Fruit fly (Drosophila melanogaster) whole organism, embryonic: ENCODE measurements around the gene CG31174.
A peak's percentile ranks its signal among the peaks of the same experiment; 100 is the strongest.

Experiments used
- Bteb2 ChIP-seq: fragments of 200-800 bp; sonication (Bioruptor generic); optimal IDR thresholded peaks from 2 replicates; lab custom pipeline; 2016; ENCODE audit warnings: missing biosample characterization, missing genetic modification characterization
- CG1024 ChIP-seq: fragments of 200-800 bp; sonication (Bioruptor generic); IDR thresholded peaks from 2 replicates; pipeline ENCODE4 v1.3.6; 2022; ENCODE audit warnings: missing biosample characterization, missing genetic modification characterization
- CG10366 ChIP-seq: fragments of 200-800 bp; sonication (Bioruptor generic); IDR thresholded peaks from 2 replicates; pipeline ENCODE4 v1.3.6; 2022; ENCODE audit warnings: missing biosample characterization, missing genetic modification characterization
- CG11085 ChIP-seq: fragments of 200-800 bp; sonication (Bioruptor generic); IDR thresholded peaks from 2 replicates; pipeline ENCODE4 v1.3.6; 2022; ENCODE audit warnings: missing biosample characterization, missing genetic modification characterization
- CG1233 ChIP-seq: fragments of 200-800 bp; sonication (Bioruptor generic); optimal IDR thresholded peaks from 4 replicates; lab custom pipeline; 2018; ENCODE audit warnings: missing biosample characterization, mild to moderate bottlenecking, missing genetic modification characterization
- CG15479 ChIP-seq: fragments of 200-800 bp; sonication (Bioruptor generic); optimal IDR thresholded peaks from 3 replicates; lab custom pipeline; 2019; ENCODE audit warnings: missing biosample characterization, mild to moderate bottlenecking, missing genetic modification characterization, moderate library complexity
- CG17186 ChIP-seq: fragments of 200-800 bp; sonication (Bioruptor generic); optimal IDR thresholded peaks from 3 replicates; lab custom pipeline; 2017; ENCODE audit warnings: missing biosample characterization, missing genetic modification reagents, missing genetic modification characterization
- CG18599 ChIP-seq: fragments of 200-800 bp; sonication (Bioruptor generic); optimal IDR thresholded peaks from 3 replicates; lab custom pipeline; 2017; ENCODE audit warnings: missing biosample characterization, missing genetic modification characterization, mild to moderate bottlenecking, moderate library complexity, missing genetic modification reagents
- CG3163 ChIP-seq: fragments of 200-800 bp; sonication (Bioruptor generic); optimal IDR thresholded peaks from 3 replicates; lab custom pipeline; 2016; ENCODE audit warnings: missing biosample characterization, missing genetic modification characterization
- CG3281 ChIP-seq: fragments of 200-800 bp; sonication (Bioruptor generic); optimal IDR thresholded peaks from 3 replicates; lab custom pipeline; 2017; ENCODE audit warnings: missing biosample characterization, mild to moderate bottlenecking, missing genetic modification characterization
- CG3407 ChIP-seq: fragments of 200-800 bp; sonication (Bioruptor generic); optimal IDR thresholded peaks from 2 replicates; lab custom pipeline; 2018; ENCODE audit warnings: missing biosample characterization, mild to moderate bottlenecking, missing genetic modification characterization
- CG4404 ChIP-seq: fragments of 200-800 bp; sonication (Bioruptor generic); IDR thresholded peaks from 2 replicates; pipeline ENCODE4 v1.3.6; 2022; ENCODE audit warnings: missing biosample characterization, missing genetic modification characterization
- CG4730 ChIP-seq: fragments of 200-800 bp; sonication (Bioruptor generic); IDR thresholded peaks from 2 replicates; pipeline ENCODE4 v1.3.6; 2022; ENCODE audit warnings: missing biosample characterization, missing genetic modification characterization
- CG5245 ChIP-seq: fragments of 200-800 bp; sonication (Bioruptor generic); optimal IDR thresholded peaks from 3 replicates; lab custom pipeline; 2016; ENCODE audit warnings: missing biosample characterization, missing genetic modification characterization
- CG6791 ChIP-seq: fragments of 200-800 bp; sonication (Bioruptor generic); IDR thresholded peaks from 3 replicates; pipeline ENCODE4 v1.3.6; 2022; ENCODE audit warnings: missing biosample characterization, missing genetic modification characterization; ENCODE audit not compliant: partially characterized antibody
- CG6813 ChIP-seq: fragments of 200-800 bp; sonication (Bioruptor generic); optimal IDR thresholded peaks from 2 replicates; lab custom pipeline; 2017; ENCODE audit warnings: missing biosample characterization, missing genetic modification characterization, mild to moderate bottlenecking, moderate library complexity, missing genetic modification reagents
- CG7839 ChIP-seq: fragments of 200-800 bp; sonication (Bioruptor generic); optimal IDR thresholded peaks from 3 replicates; lab custom pipeline; 2018; ENCODE audit warnings: missing biosample characterization, mild to moderate bottlenecking, missing genetic modification characterization, moderate library complexity
- CG9609 ChIP-seq: fragments of 200-800 bp; sonication (Bioruptor generic); optimal IDR thresholded peaks from 3 replicates; lab custom pipeline; 2016; ENCODE audit warnings: missing biosample characterization, missing genetic modification characterization
- CHES-1-like ChIP-seq: fragments of 200-800 bp; sonication (Bioruptor generic); optimal IDR thresholded peaks from 2 replicates; lab custom pipeline; 2016; ENCODE audit warnings: missing biosample characterization, missing genetic modification characterization
- CkIIα-i1 ChIP-seq: fragments of 200-800 bp; sonication (Bioruptor generic); IDR thresholded peaks from 2 replicates; pipeline ENCODE4 v1.3.6; 2022; ENCODE audit warnings: missing biosample characterization, missing genetic modification characterization
- GATAe ChIP-seq: fragments of 200-800 bp; sonication (Bioruptor generic); conservative IDR thresholded peaks from 2 replicates; pipeline ENCODE4 v1.3.6; 2022; ENCODE audit warnings: missing biosample characterization, missing genetic modification characterization
- HmgZ ChIP-seq: fragments of 200-800 bp; sonication (Bioruptor generic); optimal IDR thresholded peaks from 2 replicates; lab custom pipeline; 2018; ENCODE audit warnings: missing biosample characterization, mild to moderate bottlenecking, missing genetic modification characterization
- Hmx ChIP-seq: fragments of 200-800 bp; sonication (Bioruptor generic); optimal IDR thresholded peaks from 2 replicates; lab custom pipeline; 2016; ENCODE audit warnings: missing biosample characterization, missing genetic modification characterization
- Kr ChIP-seq: fragments of 200-800 bp; sonication (Bioruptor generic); optimal IDR thresholded peaks from 2 replicates; lab custom pipeline; 2017; ENCODE audit warnings: missing biosample characterization, mild to moderate bottlenecking, missing genetic modification characterization
- MESR4 ChIP-seq: fragments of 200-800 bp; sonication (Bioruptor generic); optimal IDR thresholded peaks from 2 replicates; lab custom pipeline; 2018; ENCODE audit warnings: missing biosample characterization, mild to moderate bottlenecking, missing genetic modification characterization, moderate library complexity
- NC2β ChIP-seq: fragments of 200-800 bp; sonication (Bioruptor generic); optimal IDR thresholded peaks from 2 replicates; lab custom pipeline; 2016; ENCODE audit warnings: missing biosample characterization, missing genetic modification characterization
- NK7.1 ChIP-seq: fragments of 200-800 bp; sonication (Bioruptor generic); optimal IDR thresholded peaks from 3 replicates; lab custom pipeline; 2016; ENCODE audit warnings: missing biosample characterization, missing genetic modification characterization
- Tbp ChIP-seq: fragments of >200 bp; optimal IDR thresholded peaks from 2 replicates; lab custom pipeline; 2018; ENCODE audit warnings: missing biosample characterization, missing genetic modification characterization
- al ChIP-seq: fragments of 200-800 bp; sonication (Bioruptor generic); IDR thresholded peaks from 2 replicates; pipeline ENCODE4 v1.3.6; 2022; ENCODE audit warnings: missing biosample characterization, missing genetic modification characterization
- amos ChIP-seq: fragments of 200-800 bp; sonication (Bioruptor generic); IDR thresholded peaks from 2 replicates; pipeline ENCODE4 v1.3.6; 2022; ENCODE audit warnings: missing biosample characterization, missing genetic modification characterization; ENCODE audit not compliant: partially characterized antibody
- bab2 ChIP-seq: fragments of 200-800 bp; sonication (Bioruptor generic); optimal IDR thresholded peaks from 2 replicates; lab custom pipeline; 2016; ENCODE audit warnings: missing biosample characterization, missing genetic modification characterization
- bowl ChIP-seq: fragments of 200-800 bp; sonication (Bioruptor generic); IDR thresholded peaks from 2 replicates; pipeline ENCODE4 v1.3.6; 2022; ENCODE audit warnings: missing biosample characterization, missing genetic modification characterization
- cg ChIP-seq: fragments of 200-800 bp; sonication (Bioruptor generic); optimal IDR thresholded peaks from 3 replicates; lab custom pipeline; 2019; ENCODE audit warnings: missing biosample characterization, mild to moderate bottlenecking, missing genetic modification characterization, moderate library complexity
- ci ChIP-seq: fragments of 200-800 bp; sonication (Bioruptor generic); IDR thresholded peaks from 3 replicates; pipeline ENCODE4 v1.3.6; 2022; ENCODE audit warnings: missing biosample characterization, missing genetic modification characterization
- disco-r ChIP-seq: fragments of 200-800 bp; sonication (Bioruptor generic); optimal IDR thresholded peaks from 2 replicates; lab custom pipeline; 2016; ENCODE audit warnings: missing biosample characterization, missing genetic modification characterization
- dm ChIP-seq: fragments of 200-800 bp; sonication (Bioruptor generic); optimal IDR thresholded peaks from 3 replicates; lab custom pipeline; 2016; ENCODE audit warnings: missing biosample characterization, missing genetic modification characterization
- grau ChIP-seq: fragments of 200-800 bp; optimal IDR thresholded peaks from 3 replicates; lab custom pipeline; 2019; ENCODE audit warnings: missing biosample characterization, mild to moderate bottlenecking, missing genetic modification characterization, moderate library complexity
- insv ChIP-seq, 2 experiments: fragments of 200-800 bp; sonication (Bioruptor generic); optimal IDR thresholded peaks; 3 replicates each; lab custom pipeline; 2016 to 2018; ENCODE audit warnings: missing biosample characterization in 2 of 2, missing genetic modification characterization in 2 of 2
- kni ChIP-seq: fragments of 200-800 bp; sonication (Bioruptor generic); optimal IDR thresholded peaks from 3 replicates; lab custom pipeline; 2017; ENCODE audit warnings: mild to moderate bottlenecking, missing biosample characterization, missing genetic modification reagents, missing genetic modification characterization
- luna ChIP-seq: fragments of 200-800 bp; sonication (Bioruptor generic); optimal IDR thresholded peaks from 2 replicates; lab custom pipeline; 2016; ENCODE audit warnings: missing biosample characterization, missing genetic modification characterization
- pum ChIP-seq: fragments of 200-800 bp; sonication (Bioruptor generic); optimal IDR thresholded peaks from 2 replicates; lab custom pipeline; 2016; ENCODE audit warnings: missing biosample characterization, missing genetic modification characterization
- pzg ChIP-seq: fragments of 200-800 bp; sonication (Bioruptor generic); optimal IDR thresholded peaks from 3 replicates; lab custom pipeline; 2018; ENCODE audit warnings: missing biosample characterization, mild to moderate bottlenecking, missing genetic modification characterization, moderate library complexity
- ro ChIP-seq: fragments of 200-800 bp; sonication (Bioruptor generic); IDR thresholded peaks from 2 replicates; pipeline ENCODE4 v1.3.6; 2022; ENCODE audit warnings: missing biosample characterization, missing genetic modification characterization
- sc ChIP-seq, 3 experiments: fragments of >200 bp in 2 of 3; fragments of 200-800 bp in 1 of 3; sonication (Bioruptor generic) in 1 of 3; optimal IDR thresholded peaks; 2 replicates in 2 of 3; 3 replicates in 1 of 3; lab custom pipeline; 2017; ENCODE audit warnings: mild to moderate bottlenecking in 1 of 3, missing biosample characterization in 1 of 3, missing genetic modification characterization in 1 of 3, missing genetic modification reagents in 1 of 3
- sisA ChIP-seq: fragments of 200-800 bp; sonication (Bioruptor generic); IDR thresholded peaks from 2 replicates; pipeline ENCODE4 v1.3.6; 2022; ENCODE audit warnings: missing biosample characterization, missing genetic modification characterization
- slbo ChIP-seq: fragments of 200-800 bp; sonication (Bioruptor generic); IDR thresholded peaks from 2 replicates; pipeline ENCODE4 v1.3.6; 2022; ENCODE audit warnings: missing biosample characterization, missing genetic modification characterization
- ssp ChIP-seq: fragments of 200-800 bp; sonication (Bioruptor generic); IDR thresholded peaks from 2 replicates; pipeline ENCODE4 v1.3.6; 2022; ENCODE audit warnings: missing biosample characterization, missing genetic modification characterization
- toy ChIP-seq: fragments of 200-800 bp; sonication (Bioruptor generic); IDR thresholded peaks from 2 replicates; pipeline ENCODE4 v1.3.6; 2022; ENCODE audit warnings: missing biosample characterization, missing genetic modification characterization
- wor ChIP-seq: fragments of 200-800 bp; sonication (Bioruptor generic); IDR thresholded peaks from 2 replicates; pipeline ENCODE4 v1.3.6; 2022; ENCODE audit warnings: missing biosample characterization, missing genetic modification characterization
- zen2 ChIP-seq: fragments of 200-800 bp; sonication (Bioruptor generic); IDR thresholded peaks from 3 replicates; pipeline ENCODE4 v1.3.6; 2022; ENCODE audit warnings: missing biosample characterization, missing genetic modification characterization; ENCODE audit not compliant: partially characterized antibody

The CG31174 gene

DNA sequence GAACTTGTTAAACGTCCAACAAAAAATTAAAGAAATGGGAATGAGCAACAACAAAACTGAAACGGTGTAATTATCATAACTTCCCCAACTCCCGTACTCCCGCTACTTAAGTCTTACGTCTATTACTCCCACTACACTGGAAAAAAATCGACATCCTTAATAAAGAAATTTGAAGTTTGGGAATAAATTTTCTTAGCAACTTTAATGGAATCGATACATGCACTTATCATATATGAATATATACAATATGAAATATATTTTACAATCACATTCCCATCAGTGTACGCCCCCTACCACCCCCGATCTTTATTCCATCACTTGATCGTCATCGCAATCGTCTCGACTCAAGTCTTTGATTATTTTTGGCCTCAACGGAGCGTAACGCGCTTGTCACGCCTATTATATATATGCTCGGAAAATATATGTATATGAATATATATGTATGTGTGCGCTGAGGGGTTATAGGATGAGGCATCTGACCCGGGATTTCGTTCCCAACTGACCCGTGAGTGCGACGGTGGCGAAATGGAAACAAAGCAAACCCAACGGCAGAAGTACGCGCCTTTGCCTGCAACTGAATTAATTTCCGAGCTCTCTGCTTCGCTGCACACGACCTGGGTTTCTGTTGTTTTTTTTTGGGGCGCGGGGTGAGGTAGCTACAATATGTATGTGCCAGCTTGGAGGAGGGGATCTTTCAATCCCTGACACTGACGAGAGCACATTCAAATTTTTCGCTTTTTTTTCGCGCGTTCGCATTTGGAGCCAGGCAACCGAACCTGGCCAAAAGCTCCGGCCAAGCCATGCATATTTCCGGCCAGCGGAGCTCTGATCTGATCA is 34.9 kb downstream of the CG31174 start (continued):
- no peak for TF ChIP-seq CG9609 (GFP tag; lab: Kevin White, UChicago)
- TF ChIP-seq CG6813 (GFP tag; lab: Kevin White, UChicago) = no peak
- TF ChIP-seq CG3281 (GFP tag; lab: Kevin White, UChicago) = no peak
- TF ChIP-seq slbo (GFP tag; lab: Robert Waterston, UW) = no peak
- TF ChIP-seq cg (GFP tag; lab: Kevin White, UChicago) = peak; percentile 4
- no peak for TF ChIP-seq CG10366 (GFP tag; lab: Robert Waterston, UW)
- no peak for TF ChIP-seq sc (optimal IDR thresholded peaks at IDR 0.05; lab: Kevin White, UChicago)
- peak; percentile 34 for TF ChIP-seq sc (GFP tag; optimal IDR thresholded peaks at IDR 0.05; lab: Kevin White, UChicago)
- TF ChIP-seq CG5245 (GFP tag; lab: Kevin White, UChicago) = no peak
- TF ChIP-seq Bteb2 (GFP tag; lab: Kevin White, UChicago) = no peak
- no peak for TF ChIP-seq NC2β (GFP tag; lab: Kevin White, UChicago)
- TF ChIP-seq Hmx (GFP tag; lab: Kevin White, UChicago) = no peak
- no peak for TF ChIP-seq toy (GFP tag; lab: Robert Waterston, UW)
- no peak for TF ChIP-seq amos (GFP tag; lab: Robert Waterston, UW)
- no peak for TF ChIP-seq zen2 (GFP tag; lab: Robert Waterston, UW)
- TF ChIP-seq CG1024 (GFP tag; lab: Robert Waterston, UW) = no peak
- TF ChIP-seq CG1233 (GFP tag; lab: Kevin White, UChicago) = no peak
- no peak for TF ChIP-seq pum (GFP tag; lab: Kevin White, UChicago)
- peak; percentile 58 for TF ChIP-seq grau
- TF ChIP-seq ssp = no peak
- TF ChIP-seq NK7.1 (GFP tag; lab: Kevin White, UChicago) = no peak
- no peak for TF ChIP-seq disco-r (GFP tag; lab: Kevin White, UChicago)
- no peak for TF ChIP-seq CG11085 (GFP tag; lab: Robert Waterston, UW)
- peak; percentile 19; the same call in 1 of the 2 replicates for TF ChIP-seq sisA (GFP tag; lab: Robert Waterston, UW)
- TF ChIP-seq CG4404 = no peak
- TF ChIP-seq bab2 (GFP tag; lab: Kevin White, UChicago) = no peak
- no peak for TF ChIP-seq pzg (GFP tag; lab: Kevin White, UChicago)
- TF ChIP-seq CHES-1-like (GFP tag; lab: Kevin White, UChicago) = no peak
- TF ChIP-seq HmgZ = no peak
- peak; percentile 39 for TF ChIP-seq CG3407
- no peak for TF ChIP-seq dm
- no peak for TF ChIP-seq CkIIα-i1
- TF ChIP-seq insv (GFP tag; optimal IDR thresholded peaks at IDR 0.05; lab: Kevin White, UChicago) = no peak
- no peak for TF ChIP-seq MESR4 (GFP tag; lab: Kevin White, UChicago)
- TF ChIP-seq ro (GFP tag; lab: Robert Waterston, UW) = no peak
- peak; percentile 31; the same call in 1 of the 3 replicates for TF ChIP-seq ci (GFP tag; lab: Robert Waterston, UW)
- no peak for TF ChIP-seq wor
- TF ChIP-seq CG6791 = no peak
- peak; percentile 45 for TF ChIP-seq CG7839 (tag; lab: Kevin White, UChicago)
- TF ChIP-seq CG18599 (GFP tag; lab: Kevin White, UChicago) = no peak
- TF ChIP-seq Kr (GFP tag; lab: Kevin White, UChicago) = no peak
- no peak for TF ChIP-seq CG3163
- no peak; the same call in 1 of the 2 replicates for TF ChIP-seq CG4730 (GFP tag; lab: Robert Waterston, UW)
- TF ChIP-seq kni (GFP tag; lab: Kevin White, UChicago) = no peak
- no peak for TF ChIP-seq CG15479 (GFP tag; lab: Kevin White, UChicago)
- TF ChIP-seq Tbp (GFP tag; lab: Kevin White, UChicago) = no peak
- TF ChIP-seq luna (GFP tag; lab: Kevin White, UChicago) = no peak
- TF ChIP-seq GATAe (GFP tag; lab: Robert Waterston, UW) = no peak
- no peak for TF ChIP-seq CG17186 (GFP tag; lab: Kevin White, UChicago)
- TF ChIP-seq al (GFP tag; lab: Robert Waterston, UW) = no peak
- TF ChIP-seq bowl (GFP tag; lab: Robert Waterston, UW) = no peak
